Fruit fly (Drosophila melanogaster): ENCODE results near the gene ash1.

DNA sequence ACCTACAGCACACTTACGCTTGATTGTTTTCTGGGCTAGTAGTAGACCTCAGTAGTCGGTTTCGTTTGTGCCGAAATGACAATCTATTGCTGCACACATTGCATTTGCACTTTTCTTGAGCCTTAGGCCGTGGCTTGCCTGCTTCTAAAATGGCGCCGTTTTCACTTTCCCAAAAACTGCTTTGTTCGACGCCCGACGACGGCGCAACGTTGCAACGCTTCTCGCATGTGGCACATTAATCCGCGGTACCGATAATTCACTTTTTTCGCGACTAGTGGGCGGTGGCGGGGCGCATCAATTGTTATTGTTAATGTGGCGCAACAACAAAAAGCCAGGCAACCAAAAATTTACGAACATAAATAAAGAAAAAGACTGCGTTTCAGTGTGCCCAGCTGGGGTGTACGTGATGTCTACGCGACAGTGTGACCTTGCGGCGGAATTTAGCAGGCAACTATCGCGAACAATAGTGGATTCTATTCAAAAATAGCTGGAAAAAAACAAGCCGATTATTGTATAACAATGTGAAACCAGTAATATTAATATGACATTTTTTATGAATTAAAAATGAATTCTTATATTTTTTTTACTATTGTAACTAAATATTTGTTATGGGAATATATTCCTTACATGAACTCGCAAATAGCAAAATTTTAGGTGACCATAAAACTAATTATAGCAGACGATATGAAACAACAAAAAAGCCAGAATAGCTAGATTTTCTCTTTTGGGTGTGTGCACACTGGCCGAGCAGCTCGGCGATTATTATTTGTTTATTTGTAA lies at the start of gene ash1, which contains the start of gene Taf6:
- TF ChIP-seq CG32006 (GFP tag; optimal IDR thresholded peaks at IDR 0.05): no peak
- TF ChIP-seq Sox14 (GFP tag; optimal IDR thresholded peaks at IDR 0.05): no peak
- no peak for TF ChIP-seq CG6808 (GFP tag; optimal IDR thresholded peaks at IDR 0.05)
- no peak for TF ChIP-seq esn (GFP tag; optimal IDR thresholded peaks at IDR 0.05)
- peak; percentile 89 for TF ChIP-seq Blimp-1 (GFP tag; optimal IDR thresholded peaks at IDR 0.05)
- no peak for TF ChIP-seq Hr39 (GFP tag; optimal IDR thresholded peaks at IDR 0.05)
- no peak for TF ChIP-seq dac (GFP tag; optimal IDR thresholded peaks at IDR 0.05)
- no peak for TF ChIP-seq Ets96B (tag; optimal IDR thresholded peaks at IDR 0.05)
